Worm (Caenorhabditis elegans) whole organism, early embryonic: ENCODE results near the gene C15B12.4.

Experiments
- ets-7 ChIP-seq: sonication (generic microtip); optimal IDR thresholded peaks from 2 replicates; lab custom pipeline; 2016; ENCODE audit warnings: missing genotype, missing genetic modification characterization, missing compliant biosample characterization
- flt-1 ChIP-seq: fragments of 200-800 bp; sonication (Bioruptor generic); IDR thresholded peaks from 2 replicates; pipeline ENCODE4 v1.3.6; 2022; ENCODE audit warnings: missing genetic modification characterization, missing compliant biosample characterization
- pes-1 ChIP-seq: fragments of 200-800 bp; sonication (Bioruptor generic); IDR thresholded peaks from 2 replicates; pipeline ENCODE4 v1.3.6; 2022; ENCODE audit warnings: missing genetic modification reagents, missing genetic modification characterization, missing compliant biosample characterization
- sea-1 ChIP-seq: fragments of 200-800 bp; sonication (Bioruptor generic); conservative IDR thresholded peaks from 2 replicates; pipeline ENCODE4 v1.3.6; 2022; ENCODE audit warnings: missing genetic modification characterization, missing compliant biosample characterization
- tbx-11 ChIP-seq: fragments of 200-800 bp; sonication (Bioruptor generic); IDR thresholded peaks from 2 replicates; pipeline ENCODE4 v1.3.6; 2022; ENCODE audit warnings: missing genetic modification characterization, missing compliant biosample characterization

ce11 chrX:6507734-6508133 is 34.2 kb upstream of the C15B12.4 start:
- TF ChIP-seq tbx-11 (GFP tag; lab: Robert Waterston, UW) (no peak), ets-7 (tag; lab: Kevin White, UChicago) (no peak), pes-1 (GFP tag; lab: Robert Waterston, UW) (no peak), sea-1 (no peak), flt-1 (GFP tag; lab: Robert Waterston, UW) (no peak)
